Fruit fly (Drosophila melanogaster) whole organism, embryonic: ENCODE results near the gene CG16753.
A peak's percentile ranks its signal among the peaks of the same experiment; 100 is the strongest.

Source experiments
- Ada2b ChIP-seq: fragments of 200-800 bp; sonication (Bioruptor generic); IDR thresholded peaks from 2 replicates; pipeline ENCODE4 v1.3.6; 2022; ENCODE audit warnings: missing biosample characterization, missing genetic modification characterization
- Antp ChIP-seq: fragments of 200-800 bp; sonication (Bioruptor generic); optimal IDR thresholded peaks from 3 replicates; lab custom pipeline; 2016; ENCODE audit warnings: missing biosample characterization, missing genetic modification characterization
- Asciz ChIP-seq: fragments of 200-800 bp; sonication (Bioruptor generic); optimal IDR thresholded peaks from 2 replicates; lab custom pipeline; 2017; ENCODE audit warnings: missing biosample characterization, mild to moderate bottlenecking, missing genetic modification characterization, missing genetic modification reagents
- Bdp1 ChIP-seq: fragments of 200-800 bp; sonication (Bioruptor generic); optimal IDR thresholded peaks from 3 replicates; lab custom pipeline; 2016; ENCODE audit warnings: missing biosample characterization, missing genetic modification characterization
- BtbVII ChIP-seq: fragments of 200-800 bp; sonication (Bioruptor generic); optimal IDR thresholded peaks from 3 replicates; lab custom pipeline; 2017; ENCODE audit warnings: missing biosample characterization, mild to moderate bottlenecking, missing genetic modification characterization
- CG10543 ChIP-seq: fragments of 200-800 bp; sonication (Bioruptor generic); optimal IDR thresholded peaks from 3 replicates; lab custom pipeline; 2017; ENCODE audit warnings: missing biosample characterization, mild to moderate bottlenecking, missing genetic modification characterization, moderate library complexity
- CG10979 ChIP-seq: fragments of 200-800 bp; sonication (Bioruptor generic); optimal IDR thresholded peaks from 2 replicates; lab custom pipeline; 2018; ENCODE audit warnings: missing biosample characterization, mild to moderate bottlenecking, missing genetic modification characterization, moderate library complexity
- CG12219 ChIP-seq: fragments of 200-800 bp; sonication (Bioruptor generic); optimal IDR thresholded peaks from 3 replicates; lab custom pipeline; 2018; ENCODE audit warnings: missing biosample characterization, mild to moderate bottlenecking, missing genetic modification characterization
- CG12769 ChIP-seq: fragments of 200-800 bp; sonication (Bioruptor generic); optimal IDR thresholded peaks from 2 replicates; lab custom pipeline; 2019; ENCODE audit warnings: missing biosample characterization, mild to moderate bottlenecking, missing genetic modification characterization, moderate library complexity
- CG13287 ChIP-seq: fragments of 200-800 bp; sonication (Bioruptor generic); IDR thresholded peaks from 2 replicates; pipeline ENCODE4 v1.3.6; 2022; ENCODE audit warnings: missing biosample characterization, missing genetic modification characterization; ENCODE audit not compliant: partially characterized antibody
- CG15479 ChIP-seq: fragments of 200-800 bp; sonication (Bioruptor generic); optimal IDR thresholded peaks from 3 replicates; lab custom pipeline; 2019; ENCODE audit warnings: missing biosample characterization, mild to moderate bottlenecking, missing genetic modification characterization, moderate library complexity
- CG17361 ChIP-seq: fragments of 200-800 bp; sonication (Bioruptor generic); IDR thresholded peaks from 3 replicates; pipeline ENCODE4 v1.3.6; 2022; ENCODE audit warnings: missing biosample characterization, missing genetic modification characterization
- CG1792 ChIP-seq: fragments of 200-800 bp; sonication (Bioruptor generic); optimal IDR thresholded peaks from 2 replicates; lab custom pipeline; 2016; ENCODE audit warnings: missing biosample characterization, missing genetic modification characterization
- CG2129 ChIP-seq: fragments of 200-800 bp; sonication (Bioruptor generic); IDR thresholded peaks from 2 replicates; pipeline ENCODE4 v1.3.6; 2022; ENCODE audit warnings: missing biosample characterization, missing genetic modification characterization; ENCODE audit not compliant: partially characterized antibody
- CG34376 ChIP-seq: fragments of 200-800 bp; sonication (Bioruptor generic); optimal IDR thresholded peaks from 2 replicates; lab custom pipeline; 2018; ENCODE audit warnings: missing biosample characterization, mild to moderate bottlenecking, missing genetic modification characterization
- CG3995 ChIP-seq: fragments of 200-800 bp; sonication (Bioruptor generic); optimal IDR thresholded peaks from 3 replicates; lab custom pipeline; 2016; ENCODE audit warnings: missing biosample characterization, missing genetic modification characterization
- CG6254 ChIP-seq: fragments of 200-800 bp; sonication (Bioruptor generic); optimal IDR thresholded peaks from 3 replicates; lab custom pipeline; 2017; ENCODE audit warnings: mild to moderate bottlenecking, missing biosample characterization, missing genetic modification reagents, missing genetic modification characterization
- CG6272 ChIP-seq: fragments of 200-800 bp; sonication (Bioruptor generic); IDR thresholded peaks from 2 replicates; pipeline ENCODE4 v1.3.6; 2022; ENCODE audit warnings: missing biosample characterization, missing genetic modification characterization
- CG7372 ChIP-seq: fragments of 200-800 bp; sonication (Bioruptor generic); IDR thresholded peaks from 2 replicates; pipeline ENCODE4 v1.3.6; 2022; ENCODE audit warnings: missing biosample characterization, missing genetic modification characterization
- CG8281 ChIP-seq: fragments of 200-800 bp; sonication (Bioruptor generic); optimal IDR thresholded peaks from 2 replicates; lab custom pipeline; 2018; ENCODE audit warnings: missing biosample characterization, mild to moderate bottlenecking, missing genetic modification characterization, moderate library complexity
- CG8765 ChIP-seq: fragments of 200-800 bp; sonication (Bioruptor generic); IDR thresholded peaks from 2 replicates; pipeline ENCODE4 v1.3.6; 2022; ENCODE audit warnings: missing biosample characterization, missing genetic modification characterization
- Dek ChIP-seq: fragments of 200-800 bp; sonication (Bioruptor generic); optimal IDR thresholded peaks from 3 replicates; lab custom pipeline; 2019; ENCODE audit warnings: missing biosample characterization, mild to moderate bottlenecking, missing genetic modification characterization, moderate library complexity
- Dfd ChIP-seq, 2 experiments: fragments of >200 bp; optimal IDR thresholded peaks; 2 replicates each; lab custom pipeline; 2017; ENCODE audit warnings: missing biosample characterization in 2 of 2, missing genetic modification characterization in 2 of 2
- Dp ChIP-seq: fragments of 200-800 bp; sonication (Bioruptor generic); optimal IDR thresholded peaks from 2 replicates; lab custom pipeline; 2018; ENCODE audit warnings: missing biosample characterization, mild to moderate bottlenecking, missing genetic modification characterization, moderate library complexity
- HLH3B ChIP-seq: fragments of 200-800 bp; sonication (Bioruptor generic); IDR thresholded peaks from 2 replicates; pipeline ENCODE4 v1.3.6; 2022; ENCODE audit warnings: missing biosample characterization, missing genetic modification characterization
- Hsf ChIP-seq: fragments of 200-800 bp; sonication (Bioruptor generic); optimal IDR thresholded peaks from 3 replicates; lab custom pipeline; 2016; ENCODE audit warnings: missing biosample characterization, missing genetic modification characterization
- Mes4 ChIP-seq: fragments of 200-800 bp; sonication (Bioruptor generic); optimal IDR thresholded peaks from 2 replicates; lab custom pipeline; 2016; ENCODE audit warnings: missing biosample characterization, missing genetic modification characterization
- Nf-YA ChIP-seq: fragments of 200-800 bp; sonication (Bioruptor generic); IDR thresholded peaks from 2 replicates; pipeline ENCODE4 v1.3.6; 2022; ENCODE audit warnings: missing biosample characterization, missing genetic modification characterization
- Oaz ChIP-seq: fragments of 200-800 bp; sonication (Bioruptor generic); IDR thresholded peaks from 2 replicates; pipeline ENCODE4 v1.3.6; 2022; ENCODE audit warnings: missing biosample characterization, missing genetic modification characterization
- Pdp1 ChIP-seq, 2 experiments: fragments of 200-800 bp; sonication (Bioruptor generic); optimal IDR thresholded peaks; 3 replicates each; lab custom pipeline; 2016; ENCODE audit warnings: missing biosample characterization in 2 of 2, missing genetic modification characterization in 2 of 2, mild to moderate bottlenecking in 1 of 2, moderate library complexity in 1 of 2
- Sox100B ChIP-seq: fragments of 200-800 bp; sonication (Bioruptor generic); optimal IDR thresholded peaks from 3 replicates; lab custom pipeline; 2018; ENCODE audit warnings: missing biosample characterization, mild to moderate bottlenecking, missing genetic modification characterization
- TFAM ChIP-seq: fragments of 200-800 bp; sonication (Bioruptor generic); optimal IDR thresholded peaks from 2 replicates; lab custom pipeline; 2017; ENCODE audit warnings: missing biosample characterization, missing genetic modification characterization, inconsistent platforms
- Tbp ChIP-seq: fragments of >200 bp; optimal IDR thresholded peaks from 2 replicates; lab custom pipeline; 2018; ENCODE audit warnings: missing biosample characterization, missing genetic modification characterization
- al ChIP-seq: fragments of 200-800 bp; sonication (Bioruptor generic); IDR thresholded peaks from 2 replicates; pipeline ENCODE4 v1.3.6; 2022; ENCODE audit warnings: missing biosample characterization, missing genetic modification characterization
- ap ChIP-seq: fragments of 200-800 bp; sonication (Bioruptor generic); IDR thresholded peaks from 2 replicates; pipeline ENCODE4 v1.3.6; 2022; ENCODE audit warnings: missing biosample characterization, missing genetic modification characterization
- ci ChIP-seq: fragments of 200-800 bp; sonication (Bioruptor generic); IDR thresholded peaks from 3 replicates; pipeline ENCODE4 v1.3.6; 2022; ENCODE audit warnings: missing biosample characterization, missing genetic modification characterization
- dmrt11E ChIP-seq: fragments of 200-800 bp; sonication (Bioruptor generic); optimal IDR thresholded peaks from 3 replicates; lab custom pipeline; 2018; ENCODE audit warnings: missing biosample characterization, mild to moderate bottlenecking, missing genetic modification characterization, moderate library complexity
- dmrt99B ChIP-seq: fragments of 200-800 bp; sonication (Bioruptor generic); optimal IDR thresholded peaks from 2 replicates; lab custom pipeline; 2018; ENCODE audit warnings: missing biosample characterization, mild to moderate bottlenecking, missing genetic modification characterization, moderate library complexity
- eyg ChIP-seq: fragments of 200-800 bp; sonication (Bioruptor generic); optimal IDR thresholded peaks from 3 replicates; lab custom pipeline; 2016; ENCODE audit warnings: missing biosample characterization, missing genetic modification characterization
- gt ChIP-seq: fragments of 200-800 bp; sonication (Bioruptor generic); IDR thresholded peaks from 2 replicates; pipeline ENCODE4 v1.3.6; 2022; ENCODE audit warnings: missing biosample characterization, missing genetic modification characterization
- insv ChIP-seq, 2 experiments: fragments of 200-800 bp; sonication (Bioruptor generic); optimal IDR thresholded peaks; 3 replicates each; lab custom pipeline; 2016 to 2018; ENCODE audit warnings: missing biosample characterization in 2 of 2, missing genetic modification characterization in 2 of 2
- pb ChIP-seq: fragments of 200-800 bp; sonication (Bioruptor generic); optimal IDR thresholded peaks from 3 replicates; lab custom pipeline; 2016; ENCODE audit warnings: missing biosample characterization, missing genetic modification characterization
- scrt ChIP-seq: fragments of 200-800 bp; sonication (Bioruptor generic); optimal IDR thresholded peaks from 2 replicates; lab custom pipeline; 2018; ENCODE audit warnings: missing biosample characterization, mild to moderate bottlenecking, missing genetic modification characterization, moderate library complexity
- sens-2 ChIP-seq: fragments of 200-800 bp; sonication (Bioruptor generic); IDR thresholded peaks from 2 replicates; pipeline ENCODE4 v1.3.6; 2022; ENCODE audit warnings: missing biosample characterization, missing genetic modification characterization
- sima ChIP-seq: fragments of 200-800 bp; sonication (Bioruptor generic); optimal IDR thresholded peaks from 2 replicates; lab custom pipeline; 2016; ENCODE audit warnings: missing biosample characterization, missing genetic modification characterization
- sob ChIP-seq: fragments of 200-800 bp; sonication (Bioruptor generic); IDR thresholded peaks from 2 replicates; pipeline ENCODE4 v1.3.6; 2022; ENCODE audit warnings: missing biosample characterization, missing genetic modification characterization
- sug ChIP-seq: fragments of 200-800 bp; optimal IDR thresholded peaks from 2 replicates; lab custom pipeline; 2019; ENCODE audit warnings: missing biosample characterization, mild to moderate bottlenecking, missing genetic modification characterization, moderate library complexity
- ttk ChIP-seq: fragments of 200-800 bp; sonication (Bioruptor generic); IDR thresholded peaks from 2 replicates; pipeline ENCODE4 v2.1.2; 2022; ENCODE audit warnings: missing biosample characterization, missing genetic modification characterization
- tx ChIP-seq: fragments of 200-800 bp; sonication (Bioruptor generic); optimal IDR thresholded peaks from 2 replicates; lab custom pipeline; 2016; ENCODE audit warnings: missing biosample characterization, missing genetic modification characterization
- vfl ChIP-seq: fragments of 200-800 bp; sonication (Bioruptor generic); optimal IDR thresholded peaks from 2 replicates; lab custom pipeline; 2016; ENCODE audit warnings: missing biosample characterization, missing genetic modification characterization

The CG16753 gene

dm6 chr3L:3081146-3081872, 26.4 kb downstream of the CG16753 start (continued):
- TF ChIP-seq CG10543 (GFP tag; lab: Kevin White, UChicago) (peak; percentile 99), Bdp1 (GFP tag; lab: Kevin White, UChicago) (peak; percentile 92), Hsf (peak; percentile 98), CG12219 (GFP tag; lab: Kevin White, UChicago) (peak; percentile 98), gt (GFP tag; lab: Robert Waterston, UW) (peak; percentile 94), ttk (GFP tag; lab: Robert Waterston, UW) (peak; percentile 98), CG6272 (GFP tag; lab: Robert Waterston, UW) (peak; percentile 97), al (GFP tag; lab: Robert Waterston, UW) (peak; percentile 98), sug (tag; lab: Kevin White, UChicago) (peak; percentile 95), CG17361 (GFP tag; lab: Robert Waterston, UW) (peak; percentile 95), dmrt99B (peak; percentile 98), Dp (GFP tag; lab: Kevin White, UChicago) (peak; percentile 33), CG3995 (GFP tag; lab: Kevin White, UChicago) (peak; percentile 83), ci (peak; percentile 99), Mes4 (GFP tag; lab: Kevin White, UChicago) (peak; percentile 94), CG2129 (GFP tag; lab: Robert Waterston, UW) (no peak), CG13287 (GFP tag; lab: Robert Waterston, UW) (peak; percentile 85), dmrt11E (tag; lab: Kevin White, UChicago) (peak; percentile 97), scrt (peak; percentile 98), eyg (GFP tag; lab: Kevin White, UChicago) (peak; percentile 92), sens-2 (GFP tag; lab: Robert Waterston, UW) (peak; percentile 97), ap (peak; percentile 97), pb (GFP tag; lab: Kevin White, UChicago) (peak; percentile 91), Pdp1 (GFP tag; optimal IDR thresholded peaks at IDR 0.05; lab: Kevin White, UChicago) (peak; percentile 84 to 98), insv (GFP tag; optimal IDR thresholded peaks at IDR 0.05; lab: Kevin White, UChicago) (peak; percentile 64 to 80), Ada2b (GFP tag; lab: Robert Waterston, UW) (peak; percentile 99), Tbp (GFP tag; lab: Kevin White, UChicago) (no peak), CG34376 (GFP tag; lab: Kevin White, UChicago) (peak; percentile 99), tx (GFP tag; lab: Kevin White, UChicago) (peak; percentile 96), CG7372 (GFP tag; lab: Robert Waterston, UW) (peak; percentile 97), Dfd (GFP tag; optimal IDR thresholded peaks at IDR 0.05; lab: Kevin White, UChicago) (no peak), Dek (peak; percentile 98), TFAM (GFP tag; lab: Kevin White, UChicago) (peak; percentile 95), HLH3B (GFP tag; lab: Robert Waterston, UW) (peak; percentile 99), vfl (GFP tag; lab: Kevin White, UChicago) (peak; percentile 98), CG10979 (peak; percentile 98), CG8765 (peak; percentile 96), Oaz (peak; percentile 98), CG8281 (tag; lab: Kevin White, UChicago) (peak; percentile 92), Antp (GFP tag; lab: Kevin White, UChicago) (peak; percentile 94), CG12769 (tag; lab: Kevin White, UChicago) (peak; percentile 99), CG1792 (GFP tag; lab: Kevin White, UChicago) (peak; percentile 90), Sox100B (GFP tag; lab: Kevin White, UChicago) (peak; percentile 97), Nf-YA (peak; percentile 96), BtbVII (peak; percentile 99), CG15479 (GFP tag; lab: Kevin White, UChicago) (peak; percentile 19), sima (GFP tag; lab: Kevin White, UChicago) (peak; percentile 90), sob (GFP tag; lab: Robert Waterston, UW) (peak; percentile 99), Asciz (GFP tag; lab: Kevin White, UChicago) (peak; percentile 99), CG6254 (GFP tag; lab: Kevin White, UChicago) (peak; percentile 97)
